Fruit fly (Drosophila melanogaster) S2 (cell line): ENCODE data around the gene CG42324.

Source experiments
- CG8478 ChIP-seq: fragments of >200 bp; optimal IDR thresholded peaks from 2 replicates; lab custom pipeline; 2018
- CTCF ChIP-seq, 2 experiments: fragments of >200 bp; optimal IDR thresholded peaks; 2 replicates each; lab custom pipeline; 2018

CG42324 gene

DNA sequence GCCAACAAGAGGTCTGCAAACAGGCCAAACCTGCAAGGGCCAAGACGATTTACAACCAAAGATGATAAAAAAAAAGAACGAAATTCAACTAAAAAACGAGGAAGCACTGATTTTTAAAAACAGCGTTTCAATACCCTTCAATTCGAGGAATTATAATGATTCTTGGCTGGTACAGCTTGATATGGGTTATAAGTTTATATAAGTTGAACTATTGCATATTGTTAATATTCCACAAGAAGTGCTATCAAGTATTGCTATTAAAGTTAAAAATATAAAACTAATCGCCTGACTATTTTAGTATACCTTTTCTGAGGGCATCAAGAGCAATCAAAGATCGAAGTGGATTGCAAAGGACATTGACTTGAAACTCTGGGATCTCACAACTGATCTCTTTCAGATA, 41.8 kb downstream of the CG42324 start:
- TF ChIP-seq CTCF (optimal IDR thresholded peaks at IDR 0.05; lab: Kevin White, UChicago) (no peak), CG8478 (no peak)

DNA sequence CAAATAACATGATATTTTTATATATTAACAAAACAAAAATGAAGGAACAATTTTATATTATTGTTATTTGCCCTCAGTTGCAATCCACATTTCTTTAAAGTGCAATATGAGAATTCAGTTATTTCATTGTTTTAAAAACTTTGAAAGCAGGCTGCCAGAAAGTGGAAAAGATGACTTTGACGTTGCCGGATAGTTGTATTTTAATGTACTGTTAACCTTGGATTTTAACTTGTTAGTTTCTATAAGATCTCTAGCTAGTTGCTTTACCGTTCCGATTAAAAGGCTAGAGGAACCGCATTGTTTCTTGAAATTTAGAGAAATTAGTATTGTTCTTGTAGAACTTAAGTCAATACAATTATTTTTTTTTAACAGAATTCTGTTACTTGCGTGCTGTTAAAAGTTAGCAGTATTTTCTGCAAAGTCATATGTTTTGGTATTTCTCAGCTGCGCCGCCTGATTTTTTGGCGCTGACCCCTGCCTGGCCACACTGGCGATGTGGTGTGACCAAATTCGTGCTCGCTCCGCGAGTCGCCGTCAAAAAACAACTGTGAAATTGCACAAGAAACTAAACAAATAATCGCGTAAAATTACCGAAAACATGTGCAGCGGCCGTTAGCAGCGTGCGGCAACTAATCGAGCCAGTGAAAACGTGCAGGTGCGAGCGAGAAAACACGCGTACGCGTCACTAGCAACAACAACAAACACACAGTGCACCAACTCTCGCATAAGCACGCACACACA, 43.2 kb downstream of the CG42324 start, which contains the start of gene Eip63E:
Eip63E (plus strand) TSS at position 472 of the 741 bp plus-strand sequence.
- TF ChIP-seq CG8478 (no peak), CTCF (optimal IDR thresholded peaks at IDR 0.05; lab: Kevin White, UChicago) (peak in 1 of 2 experiments; percentile 10)

DNA sequence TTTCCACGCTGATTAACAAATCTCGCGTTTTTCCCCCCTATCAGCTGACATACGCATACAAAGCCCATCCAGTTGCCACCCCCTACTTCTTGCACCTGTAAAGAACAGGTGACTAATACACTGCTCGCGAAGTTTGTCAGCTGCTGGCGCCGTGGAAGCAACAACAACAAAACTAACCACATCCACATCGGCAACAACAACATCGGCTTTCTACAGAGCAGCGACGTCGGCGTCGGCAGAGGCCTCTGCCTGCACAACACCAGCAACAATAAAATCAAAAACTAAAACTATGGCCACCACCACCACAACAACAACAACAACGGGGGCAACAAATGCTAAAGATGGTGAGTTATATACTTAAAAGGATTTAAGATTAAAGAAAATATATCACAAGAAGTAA, 44.2 kb downstream of the CG42324 start:
- TF ChIP-seq CG8478 (no peak), CTCF (optimal IDR thresholded peaks at IDR 0.05; lab: Kevin White, UChicago) (no peak)

DNA sequence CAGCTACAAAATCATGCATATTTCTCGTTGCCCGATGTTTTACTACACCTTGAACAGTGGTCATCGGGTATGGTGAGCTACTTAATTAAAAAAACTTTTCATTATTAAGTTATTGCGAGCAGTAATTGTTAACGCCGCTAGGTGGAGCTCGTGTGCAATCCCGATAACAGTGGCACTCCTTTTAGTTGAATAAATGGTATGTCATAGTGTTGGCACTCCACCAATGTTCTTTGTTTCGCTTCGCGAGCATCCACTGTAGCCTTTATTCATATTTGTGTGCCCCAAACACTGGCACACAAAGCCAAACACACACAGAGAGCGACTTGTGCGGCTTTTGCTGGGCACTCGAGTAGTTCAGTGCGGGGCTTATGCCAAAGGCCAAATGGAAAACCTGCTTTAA, 45.6 kb downstream of the CG42324 start:
- peak; percentile 67 to 71 for TF ChIP-seq CTCF (optimal IDR thresholded peaks at IDR 0.05; lab: Kevin White, UChicago)
- no peak for TF ChIP-seq CG8478

DNA sequence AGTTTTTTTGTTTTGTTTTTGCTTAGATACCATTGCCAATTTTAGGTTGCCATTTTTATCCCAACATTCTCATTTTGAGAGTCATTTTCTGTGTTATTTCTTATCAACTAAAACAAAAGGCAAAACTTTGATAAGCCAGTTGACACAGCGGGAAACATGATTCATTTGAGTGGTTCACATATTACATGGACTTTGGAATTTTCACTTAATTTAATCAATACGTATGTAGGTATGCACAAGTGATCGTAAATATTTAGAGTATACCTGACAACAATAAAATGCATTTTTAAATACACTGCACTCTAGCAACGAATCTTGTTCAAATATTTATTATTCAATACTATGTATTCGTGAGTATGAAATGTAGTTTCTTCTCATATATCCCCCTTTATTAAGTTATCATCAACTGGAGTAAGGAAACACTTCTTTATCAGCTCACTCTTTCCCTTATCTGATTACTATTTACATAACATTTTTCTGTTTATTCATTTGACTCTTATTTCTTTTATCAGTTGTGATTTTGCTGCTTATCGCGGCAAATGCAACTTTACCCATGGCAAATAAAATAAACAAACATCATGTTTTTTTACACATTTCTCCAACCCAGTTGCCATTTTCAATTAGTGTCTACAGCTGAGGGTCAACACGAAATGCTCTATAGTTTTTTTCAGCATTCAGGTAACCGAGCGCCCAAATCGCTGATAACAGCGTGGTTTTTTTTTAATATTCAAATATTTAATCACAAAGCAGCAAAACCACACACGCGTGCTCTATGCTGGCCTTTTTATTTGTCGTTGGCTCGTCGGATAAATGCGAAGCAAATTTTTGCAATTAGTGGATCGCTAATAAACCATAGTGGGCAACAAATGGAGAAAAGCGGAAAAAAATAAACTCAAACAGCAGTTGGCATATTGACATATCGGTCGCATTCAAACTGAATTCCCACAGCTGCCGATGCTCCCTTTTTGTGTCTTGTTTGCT, 46.6 kb downstream of the CG42324 start:
- TF ChIP-seq CG8478 (no peak), CTCF (optimal IDR thresholded peaks at IDR 0.05; lab: Kevin White, UChicago) (no peak)

DNA sequence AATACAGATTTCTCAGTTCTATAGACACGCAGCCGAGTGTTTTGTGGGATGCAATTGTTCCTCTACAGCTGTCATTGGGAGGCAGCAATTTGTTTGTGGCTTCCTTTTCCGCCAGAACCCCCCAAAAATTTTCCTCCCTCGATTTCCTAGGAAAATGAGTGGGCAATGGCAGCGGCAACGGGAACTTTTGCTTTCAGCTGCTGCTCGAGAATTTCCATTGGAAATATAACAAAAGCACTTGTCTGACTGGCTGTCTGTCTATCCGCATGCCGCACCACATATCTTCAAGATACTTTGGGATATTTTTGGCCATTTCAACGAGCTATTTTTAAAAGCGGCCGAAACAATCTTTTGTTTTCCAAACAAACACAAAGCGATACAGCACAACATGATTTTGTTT, 51.5 kb downstream of the CG42324 start:
- TF ChIP-seq CG8478 (no peak), CTCF (optimal IDR thresholded peaks at IDR 0.05; lab: Kevin White, UChicago) (no peak)

DNA sequence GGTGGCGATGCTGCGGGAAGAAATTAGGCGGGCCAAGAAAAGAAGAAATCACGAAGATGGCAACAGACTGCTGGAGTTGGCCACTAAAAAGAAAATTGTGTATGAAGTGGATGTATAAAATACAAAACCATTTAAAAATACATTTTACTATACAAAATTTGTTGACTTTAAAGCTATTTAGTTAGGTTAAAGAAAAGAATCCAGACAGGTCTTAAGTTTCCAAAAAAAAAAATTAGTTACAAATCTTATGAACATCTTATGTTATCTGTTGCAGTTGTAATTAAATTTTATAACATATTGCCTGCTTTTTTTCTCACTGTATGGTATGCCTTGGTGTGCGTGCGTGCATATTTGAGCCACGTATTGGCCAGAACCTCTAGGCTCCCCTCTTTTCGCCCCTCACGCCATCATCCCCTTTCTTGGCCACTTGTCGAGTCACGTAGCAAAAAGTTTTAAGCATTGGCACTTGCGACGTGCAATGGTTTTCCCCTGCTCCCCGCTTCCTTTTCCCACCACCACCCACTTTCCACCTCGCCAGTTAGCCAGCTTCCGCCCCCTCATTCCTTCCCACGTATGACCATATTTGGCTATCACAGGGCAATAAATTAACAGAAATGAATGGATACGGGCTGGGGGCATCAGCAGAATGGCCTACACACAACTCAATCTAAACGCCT, 58.5 kb downstream of the CG42324 start:
- TF ChIP-seq CTCF (optimal IDR thresholded peaks at IDR 0.05; lab: Kevin White, UChicago) (no peak), CG8478 (no peak)

DNA sequence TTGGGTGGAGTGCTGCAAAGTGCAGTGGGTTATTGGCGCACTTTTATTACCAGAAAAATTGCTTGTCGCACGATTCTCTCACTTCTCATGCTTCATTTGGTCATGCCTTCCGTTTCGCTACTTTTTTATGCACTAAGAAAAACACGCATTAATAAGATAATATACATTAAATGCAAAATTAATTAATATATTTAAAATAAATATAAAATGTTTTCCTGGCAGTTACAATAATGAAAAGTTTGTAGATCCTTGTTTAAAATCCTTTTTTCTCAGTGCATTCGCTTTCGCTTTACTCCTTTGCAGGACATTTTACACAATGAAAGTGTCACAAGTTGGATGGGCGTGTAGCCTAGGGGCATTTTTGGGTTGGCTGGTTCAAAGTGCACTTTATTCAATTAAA, 59.1 kb downstream of the CG42324 start:
- TF ChIP-seq CTCF (optimal IDR thresholded peaks at IDR 0.05; lab: Kevin White, UChicago) (no peak), CG8478 (no peak)

DNA sequence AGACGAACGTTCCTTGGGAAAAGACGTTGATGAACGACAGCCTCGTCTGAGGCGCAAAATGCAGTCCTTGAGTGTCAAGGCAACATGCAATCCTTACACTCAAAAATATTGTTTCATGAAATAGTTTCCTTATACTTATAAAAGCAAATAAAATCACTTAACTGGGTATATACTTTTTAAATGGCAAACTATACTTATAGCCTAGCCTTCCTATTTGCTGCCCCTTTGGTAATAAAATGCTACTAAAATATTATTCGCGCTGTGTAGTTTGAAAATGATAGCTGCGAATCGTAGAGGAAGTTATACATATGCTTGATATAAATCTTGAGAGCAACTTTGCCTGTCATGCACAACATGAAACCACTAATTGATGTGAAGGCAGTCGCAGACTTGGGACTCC, 60.6 kb downstream of the CG42324 start:
- TF ChIP-seq CTCF (optimal IDR thresholded peaks at IDR 0.05; lab: Kevin White, UChicago) (no peak), CG8478 (no peak)

DNA sequence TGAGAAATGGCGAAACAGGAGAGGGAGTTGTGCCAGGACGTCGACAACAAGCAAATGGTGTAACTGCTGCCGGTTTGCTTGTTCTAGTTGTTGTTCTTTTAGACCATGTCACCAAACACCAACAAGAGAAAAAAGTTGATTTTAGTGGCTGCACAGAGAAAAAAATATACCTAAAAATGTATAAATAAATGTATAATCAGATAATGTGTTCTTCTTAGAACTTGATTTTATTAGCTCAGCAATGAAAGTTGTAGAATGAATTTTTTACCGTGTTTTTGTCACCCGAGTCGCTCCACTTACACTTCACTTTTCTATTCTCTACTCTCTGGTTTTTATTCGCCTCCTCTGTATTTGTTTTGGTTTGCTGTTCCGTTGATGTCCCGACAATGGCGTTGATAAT, 62.0 kb downstream of the CG42324 start:
- no peak for TF ChIP-seq CG8478

DNA sequence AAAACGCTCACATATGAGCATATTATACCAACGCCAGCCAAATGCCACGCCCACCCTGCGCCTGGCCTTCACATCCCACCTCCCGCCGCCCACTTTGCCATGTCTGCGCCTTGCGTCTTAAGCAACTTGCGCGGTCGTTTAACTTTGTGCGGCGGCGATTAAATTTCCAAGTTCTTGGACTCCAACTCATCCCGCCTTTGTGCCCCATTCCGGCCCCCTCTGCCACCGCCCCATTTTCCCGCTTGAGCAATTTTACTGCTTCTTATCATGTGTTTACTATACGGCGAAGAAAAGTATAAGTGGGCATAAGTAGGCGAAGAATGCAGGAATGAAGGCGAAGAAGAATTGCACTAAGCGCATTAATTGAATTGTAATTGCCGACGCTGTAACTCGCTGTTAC, 63.4 kb downstream of the CG42324 start:
- no peak for TF ChIP-seq CTCF (optimal IDR thresholded peaks at IDR 0.05; lab: Kevin White, UChicago)
- TF ChIP-seq CG8478, result no peak

DNA sequence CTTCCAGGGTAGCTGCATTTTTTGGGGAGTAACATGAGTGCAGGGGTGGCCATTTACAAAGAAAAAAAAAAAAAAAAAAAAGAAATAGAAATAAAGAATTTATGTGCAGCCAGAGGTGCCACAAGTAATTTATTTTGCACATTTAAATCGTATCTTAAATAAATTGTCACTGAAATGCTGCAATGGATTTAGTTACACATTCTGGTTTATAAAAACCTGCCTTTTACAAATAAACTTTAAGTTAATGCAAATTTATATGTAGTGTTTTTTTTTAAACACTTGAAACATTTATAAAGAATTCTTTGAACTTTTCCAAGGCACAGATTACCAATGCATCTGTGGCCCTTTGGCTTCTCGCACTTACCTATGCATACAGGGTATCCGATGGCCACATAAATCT, 64.2 kb downstream of the CG42324 start:
- TF ChIP-seq CG8478 (no peak), CTCF (optimal IDR thresholded peaks at IDR 0.05; lab: Kevin White, UChicago) (no peak)

DNA sequence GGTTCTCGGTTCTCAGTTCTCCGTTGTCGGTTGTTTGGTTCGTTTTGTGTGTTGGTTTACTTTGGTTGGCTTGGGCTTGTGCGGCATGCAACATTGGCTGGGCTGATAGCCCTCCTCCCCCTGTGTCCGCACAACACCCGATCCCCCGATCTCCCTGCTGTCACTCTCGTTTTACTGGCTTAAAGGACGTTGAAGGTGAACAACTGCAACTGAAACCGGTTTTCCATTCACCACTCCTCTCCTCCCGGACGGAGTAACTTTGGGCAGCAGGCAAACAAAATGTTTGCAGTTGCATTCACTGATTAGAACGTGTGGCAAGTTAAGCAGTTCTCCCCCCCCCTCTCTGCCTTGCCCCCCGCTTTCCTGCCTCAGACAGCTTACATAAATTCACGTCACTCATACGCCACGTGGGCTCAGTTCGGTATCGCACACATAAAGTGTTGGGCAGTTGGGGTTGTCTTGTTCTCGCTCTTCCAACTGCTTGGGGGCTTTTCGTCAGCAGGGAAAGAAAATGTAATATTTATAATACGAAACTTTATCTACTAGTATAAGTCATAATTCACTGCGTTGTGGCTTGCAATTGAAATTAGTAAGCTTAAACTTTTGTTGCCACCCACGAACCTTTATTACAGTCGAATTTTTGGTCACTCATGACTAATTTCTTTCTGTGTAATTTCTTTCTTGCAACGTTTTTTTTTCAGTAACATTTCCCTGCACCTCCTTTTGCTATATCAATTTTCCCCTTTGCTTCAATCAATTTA, 64.8 kb downstream of the CG42324 start:
- no peak for TF ChIP-seq CTCF (optimal IDR thresholded peaks at IDR 0.05; lab: Kevin White, UChicago)
- no peak for TF ChIP-seq CG8478

DNA sequence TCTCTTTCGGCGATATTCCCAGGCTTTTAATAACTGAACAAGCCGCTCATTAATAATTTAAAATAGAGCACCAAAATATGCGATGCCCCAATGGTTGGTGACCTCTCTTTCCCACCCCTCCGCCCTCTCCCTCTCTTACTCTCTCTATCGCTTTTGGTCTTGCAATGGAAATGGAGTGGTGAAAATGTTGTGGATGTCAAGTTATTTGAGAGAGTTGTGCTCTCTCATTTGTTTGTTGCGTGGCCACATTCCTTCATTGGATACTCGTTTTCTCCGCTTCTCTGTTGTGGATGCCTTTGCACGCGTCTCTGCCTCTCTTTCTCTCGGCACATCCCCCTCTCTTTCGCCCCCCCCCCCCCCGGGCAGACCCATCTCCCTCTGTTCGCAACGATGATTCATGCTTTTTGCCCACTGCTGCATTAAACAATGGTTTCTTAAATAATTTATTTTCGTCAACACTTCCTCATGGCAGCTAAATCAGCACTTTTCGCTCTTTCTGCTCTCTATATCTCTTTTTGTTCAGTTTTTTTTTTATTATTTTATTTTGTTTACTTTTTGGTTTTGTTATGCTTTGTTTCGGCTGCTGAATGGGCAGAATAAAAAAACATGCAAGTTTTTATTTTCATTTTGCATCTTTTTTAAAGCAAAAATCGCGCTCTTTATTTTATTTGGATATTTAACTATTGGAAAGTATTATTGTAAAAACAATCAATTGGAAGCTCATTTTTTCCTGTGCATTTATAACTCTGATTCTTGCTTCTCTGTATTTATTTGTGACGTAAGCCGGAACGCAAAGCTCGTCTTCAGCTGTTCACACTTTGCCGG, 70.5 kb downstream of the CG42324 start:
- TF ChIP-seq CG8478 (no peak), CTCF (optimal IDR thresholded peaks at IDR 0.05; lab: Kevin White, UChicago) (no peak)
